Fruit fly (Drosophila melanogaster) whole organism, adult: ENCODE results near the gene CG17211.

Experiments
- CG11617 ChIP-seq: fragments of 200-800 bp; sonication (Bioruptor generic); optimal IDR thresholded peaks from 2 replicates; lab custom pipeline; 2017; ENCODE audit warnings: mild to moderate bottlenecking, missing biosample characterization, missing genetic modification reagents, missing genetic modification characterization
- CG12768 ChIP-seq: fragments of 200-800 bp; sonication (Bioruptor generic); optimal IDR thresholded peaks from 2 replicates; lab custom pipeline; 2017; ENCODE audit warnings: missing biosample characterization, missing genetic modification characterization, mild to moderate bottlenecking, moderate library complexity, missing genetic modification reagents
- CG14711 ChIP-seq: fragments of 200-800 bp; sonication (Bioruptor generic); optimal IDR thresholded peaks from 2 replicates; lab custom pipeline; 2018; ENCODE audit warnings: missing biosample characterization, mild to moderate bottlenecking, missing genetic modification characterization, moderate library complexity
- CG1620 ChIP-seq: fragments of 200-800 bp; sonication (Bioruptor generic); optimal IDR thresholded peaks from 2 replicates; lab custom pipeline; 2016; ENCODE audit warnings: missing biosample characterization, missing genetic modification characterization
- CG33017 ChIP-seq: fragments of 200-800 bp; sonication (Bioruptor generic); optimal IDR thresholded peaks from 2 replicates; lab custom pipeline; 2018; ENCODE audit warnings: missing biosample characterization, mild to moderate bottlenecking, missing genetic modification characterization, moderate library complexity
- CG5204 ChIP-seq: fragments of 200-800 bp; sonication (Bioruptor generic); optimal IDR thresholded peaks from 2 replicates; lab custom pipeline; 2016; ENCODE audit warnings: missing biosample characterization, missing genetic modification characterization
- CG7045 ChIP-seq: fragments of 200-800 bp; sonication (Bioruptor generic); optimal IDR thresholded peaks from 2 replicates; lab custom pipeline; 2017; ENCODE audit warnings: missing biosample characterization, mild to moderate bottlenecking, missing genetic modification characterization
- CG7101 ChIP-seq: fragments of 200-800 bp; sonication (Bioruptor generic); optimal IDR thresholded peaks from 2 replicates; lab custom pipeline; 2018; ENCODE audit warnings: missing biosample characterization, mild to moderate bottlenecking, missing genetic modification characterization, moderate library complexity
- Clk ChIP-seq: fragments of 200-800 bp; sonication (Bioruptor generic); optimal IDR thresholded peaks from 2 replicates; lab custom pipeline; 2017; ENCODE audit warnings: missing biosample characterization, missing genetic modification characterization
- Crg-1 ChIP-seq: fragments of 200-800 bp; sonication (Bioruptor generic); optimal IDR thresholded peaks from 2 replicates; lab custom pipeline; 2016; ENCODE audit warnings: missing biosample characterization, missing genetic modification characterization
- Hr96 ChIP-seq: fragments of 200-800 bp; sonication (Bioruptor generic); optimal IDR thresholded peaks from 2 replicates; lab custom pipeline; 2016; ENCODE audit warnings: missing biosample characterization, missing genetic modification characterization
- Mnt ChIP-seq: fragments of 200-800 bp; sonication (Bioruptor generic); optimal IDR thresholded peaks from 2 replicates; lab custom pipeline; 2016; ENCODE audit warnings: missing biosample characterization, mild to moderate bottlenecking, missing genetic modification characterization
- bab1 ChIP-seq: fragments of 200-800 bp; sonication (Bioruptor generic); optimal IDR thresholded peaks from 3 replicates; lab custom pipeline; 2019; ENCODE audit warnings: missing biosample characterization, mild to moderate bottlenecking, missing genetic modification characterization, moderate library complexity
- cic ChIP-seq: fragments of 200-800 bp; sonication (Bioruptor generic); optimal IDR thresholded peaks from 2 replicates; lab custom pipeline; 2017; ENCODE audit warnings: missing biosample characterization, mild to moderate bottlenecking, missing genetic modification characterization, moderate library complexity
- cnc ChIP-seq, 2 experiments: fragments of >200 bp; optimal IDR thresholded peaks; 2 replicates each; lab custom pipeline; 2017
- ovo ChIP-seq: fragments of 200-800 bp; sonication (Bioruptor generic); optimal IDR thresholded peaks from 2 replicates; lab custom pipeline; 2016; ENCODE audit warnings: missing biosample characterization, missing genetic modification characterization
- pad ChIP-seq: fragments of 200-800 bp; sonication (Bioruptor generic); optimal IDR thresholded peaks from 3 replicates; lab custom pipeline; 2017; ENCODE audit warnings: missing biosample characterization, missing genetic modification characterization, mild to moderate bottlenecking, moderate library complexity, missing genetic modification reagents
- tj ChIP-seq: fragments of 200-800 bp; sonication (Bioruptor generic); optimal IDR thresholded peaks from 3 replicates; lab custom pipeline; 2017; ENCODE audit warnings: missing biosample characterization, mild to moderate bottlenecking, missing genetic modification characterization, moderate library complexity
- toe ChIP-seq: fragments of 200-800 bp; sonication (Bioruptor generic); optimal IDR thresholded peaks from 2 replicates; lab custom pipeline; 2016; ENCODE audit warnings: missing biosample characterization, missing genetic modification characterization

The CG17211 gene

DNA sequence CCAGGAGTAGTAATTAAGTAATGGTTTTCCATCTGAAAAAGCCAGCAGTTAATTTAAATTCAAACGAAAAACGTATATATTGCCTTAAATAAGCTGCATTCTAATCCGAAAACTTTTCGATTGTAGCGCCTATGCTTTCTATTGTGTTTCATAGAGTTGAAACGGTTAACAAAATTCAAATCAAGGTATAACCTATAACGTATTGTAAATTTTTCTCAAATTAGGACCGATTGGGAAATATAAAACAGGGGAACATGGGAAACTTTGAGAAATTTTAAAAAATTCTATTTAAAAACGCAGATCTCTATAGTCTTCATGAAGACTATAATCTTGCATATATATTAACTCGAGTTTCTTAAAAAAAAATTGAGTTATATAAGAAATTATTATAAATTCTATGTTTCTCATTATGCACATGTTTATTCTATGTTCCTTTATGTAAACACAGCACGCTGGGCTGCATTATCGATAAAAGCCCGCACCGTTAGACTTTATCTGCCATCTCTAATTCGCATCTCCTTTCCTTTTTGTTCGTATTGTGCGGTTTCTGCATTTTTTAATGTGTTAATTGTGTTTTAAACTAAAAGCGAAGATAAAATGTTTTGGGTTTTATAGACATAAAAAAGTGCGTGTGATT, 60.5 kb downstream of the CG17211 start, which contains the start of gene bru1:
Gene bru1, plus strand, starts transcription at position 512 of the 637 bp plus-strand sequence.
- TF ChIP-seq cic (no peak), cnc (optimal IDR thresholded peaks at IDR 0.05; lab: Kevin White, UChicago) (no peak), CG7045 (GFP tag; lab: Kevin White, UChicago) (no peak), CG11617 (GFP tag; lab: Kevin White, UChicago) (no peak)

DNA sequence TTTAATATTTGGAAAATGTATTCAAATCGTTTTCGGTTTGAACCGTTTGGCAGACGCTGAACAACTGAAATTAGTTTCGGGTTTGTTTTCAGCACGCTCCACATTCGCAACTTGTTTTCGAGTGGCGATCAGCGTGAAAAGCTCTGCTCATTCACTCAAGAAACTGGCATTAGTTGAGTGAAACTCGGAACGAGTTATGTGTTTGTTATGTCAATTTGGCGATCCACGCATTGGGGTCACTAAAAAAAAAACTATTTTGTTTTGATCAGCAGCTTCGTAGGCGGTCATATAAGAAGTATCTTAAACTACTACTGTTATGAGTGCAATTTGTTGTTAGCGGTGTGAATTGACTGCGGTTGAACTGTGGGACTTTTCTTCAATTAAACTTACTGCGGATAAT, 63.5 kb downstream of the CG17211 start, which contains the start of gene atilla:
Gene atilla, minus strand, starts transcription at position 266 of the 400 bp plus-strand sequence.
- no peak for TF ChIP-seq CG11617 (GFP tag; lab: Kevin White, UChicago)
- TF ChIP-seq Clk (GFP tag; lab: Kevin White, UChicago): no peak
- no peak for TF ChIP-seq CG7101
- no peak for TF ChIP-seq Hr96
- no peak for TF ChIP-seq toe (GFP tag; lab: Kevin White, UChicago)
- TF ChIP-seq CG14711 (tag; lab: Kevin White, UChicago): no peak
- no peak for TF ChIP-seq CG33017 (tag; lab: Kevin White, UChicago)
- no peak for TF ChIP-seq pad (GFP tag; lab: Kevin White, UChicago)
- no peak for TF ChIP-seq CG1620 (GFP tag; lab: Kevin White, UChicago)
- no peak for TF ChIP-seq Mnt
- no peak for TF ChIP-seq bab1
- TF ChIP-seq CG12768 (GFP tag; lab: Kevin White, UChicago): no peak
- TF ChIP-seq CG5204 (GFP tag; lab: Kevin White, UChicago): no peak
- TF ChIP-seq tj (GFP tag; lab: Kevin White, UChicago): no peak
- no peak for TF ChIP-seq CG7045 (GFP tag; lab: Kevin White, UChicago)
- no peak for TF ChIP-seq cic
- no peak for TF ChIP-seq ovo (GFP tag; lab: Kevin White, UChicago)
- no peak for TF ChIP-seq Crg-1 (GFP tag; lab: Kevin White, UChicago)
